Worm (Caenorhabditis elegans): Measurements from ENCODE around the gene Y53C12A.11.
A peak's percentile ranks its signal among the peaks of the same experiment; 100 is the strongest.

Y53C12A.11 gene

DNA sequence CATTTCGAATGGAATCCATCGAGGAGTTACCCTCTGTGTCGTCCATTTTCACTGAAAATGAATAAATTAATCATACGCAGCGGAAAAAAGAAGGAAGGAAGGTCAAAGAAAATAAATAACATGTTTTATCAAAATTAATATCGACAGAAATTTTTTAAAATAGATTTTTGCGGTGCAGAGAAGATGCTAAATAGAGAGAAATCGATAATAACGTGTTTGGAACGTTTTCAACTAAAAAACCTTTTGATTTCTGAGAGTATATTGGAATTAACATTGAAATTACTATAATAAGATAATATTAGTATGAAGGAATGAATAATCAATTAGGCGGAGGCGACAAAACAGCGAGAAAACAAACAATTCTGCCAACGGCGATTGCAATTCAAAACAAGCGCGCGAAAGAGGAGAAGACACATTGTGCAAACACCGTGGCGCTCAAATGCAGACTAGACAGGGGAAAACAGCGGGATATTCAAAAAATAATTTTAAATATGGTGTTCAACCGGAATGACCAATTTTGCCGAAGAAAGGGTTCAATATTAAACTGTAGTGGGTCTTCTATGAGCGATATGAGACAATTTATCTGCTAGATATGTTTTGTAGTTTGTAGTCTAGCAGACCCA is 2.0 kb downstream of the Y53C12A.11 start, which contains the start of gene wee-1.3:
Gene wee-1.3, minus strand, starts transcription at position 51 of the 623 bp plus-strand sequence.
- no peak for TF ChIP-seq lim-7 (GFP tag; IDR thresholded peaks at IDR 0.05)
- TF ChIP-seq F37D6.2 (tag; optimal IDR thresholded peaks at IDR 0.05): peak; percentile 2
- peak; percentile 57 for TF ChIP-seq hlh-11 (tag; optimal IDR thresholded peaks at IDR 0.05)
- TF ChIP-seq vab-7 (GFP tag; IDR thresholded peaks at IDR 0.05): no peak
- peak; percentile 80 for TF ChIP-seq lin-38 (GFP tag; IDR thresholded peaks at IDR 0.05)
- no peak for TF ChIP-seq ama-1 (optimal IDR thresholded peaks at IDR 0.05)
- no peak for TF ChIP-seq unc-39 (tag; optimal IDR thresholded peaks at IDR 0.05)
- no peak for TF ChIP-seq T26A8.4 (GFP tag; IDR thresholded peaks at IDR 0.05)
- TF ChIP-seq nhr-102 (tag; optimal IDR thresholded peaks at IDR 0.05): peak; percentile 8
- no peak for TF ChIP-seq ceh-20 (GFP tag; IDR thresholded peaks at IDR 0.05)
- TF ChIP-seq ZK337.2 (GFP tag; IDR thresholded peaks at IDR 0.05): no peak
- peak; percentile 53 for TF ChIP-seq dmd-6 (GFP tag; IDR thresholded peaks at IDR 0.05)
- TF ChIP-seq hif-1 (tag; optimal IDR thresholded peaks at IDR 0.05): peak in 1 of 2 experiments; percentile 29
- peak; percentile 92 for TF ChIP-seq aha-1 (tag)
- peak; percentile 71 for TF ChIP-seq mep-1 (tag; optimal IDR thresholded peaks at IDR 0.05)
- TF ChIP-seq mes-2 (tag; optimal IDR thresholded peaks at IDR 0.05; ENCODE audit: poor library complexity, severe bottlenecking): peak; percentile 86
- TF ChIP-seq nhr-77 (tag; optimal IDR thresholded peaks at IDR 0.05): peak; percentile 63
- TF ChIP-seq Y75B8A.6 (GFP tag; IDR thresholded peaks at IDR 0.05): no peak
- no peak for TF ChIP-seq lin-29 (GFP tag; IDR thresholded peaks at IDR 0.05)
- TF ChIP-seq egl-43 (GFP tag; IDR thresholded peaks at IDR 0.05): no peak
- no peak for TF ChIP-seq pha-4 (GFP tag; IDR thresholded peaks at IDR 0.05)
- TF ChIP-seq pha-4 (tag; optimal IDR thresholded peaks at IDR 0.05): peak; percentile 82
- TF ChIP-seq ztf-11 (tag; optimal IDR thresholded peaks at IDR 0.05): no peak
- no peak for TF ChIP-seq ceh-62 (tag; optimal IDR thresholded peaks at IDR 0.05)
- TF ChIP-seq ceh-28 (tag; optimal IDR thresholded peaks at IDR 0.05): no peak
- no peak for TF ChIP-seq mxl-3 (GFP tag; optimal IDR thresholded peaks at IDR 0.05)
- no peak for TF ChIP-seq aly-2 (tag; optimal IDR thresholded peaks at IDR 0.05)
- peak; percentile 10 for TF ChIP-seq nhr-48 (tag; optimal IDR thresholded peaks at IDR 0.05)
- TF ChIP-seq jun-1 (tag; optimal IDR thresholded peaks at IDR 0.05): no peak
- TF ChIP-seq nhr-6 (tag; optimal IDR thresholded peaks at IDR 0.05): peak; percentile 73
- TF ChIP-seq fkh-10 (GFP tag; optimal IDR thresholded peaks at IDR 0.05): peak; percentile 30
- no peak for TF ChIP-seq zag-1 (tag; optimal IDR thresholded peaks at IDR 0.05)
- peak; percentile 84 for TF ChIP-seq T20F7.1 (GFP tag; optimal IDR thresholded peaks at IDR 0.05)
- no peak for TF ChIP-seq pqm-1 (tag; optimal IDR thresholded peaks at IDR 0.05)
- 0 out of 2 replicates have a peak, but pooled peaks have one; percentile 43 for TF ChIP-seq tra-1 (GFP tag; IDR thresholded peaks at IDR 0.05)
- TF ChIP-seq unc-130 (GFP tag; optimal IDR thresholded peaks at IDR 0.05): peak; percentile 55
- TF ChIP-seq arid-1 (GFP tag; conservative IDR thresholded peaks at IDR 0.05): 0 out of 2 replicates have a peak, but pooled peaks have one; percentile 18
- TF ChIP-seq R02D3.7 (tag; optimal IDR thresholded peaks at IDR 0.05): no peak
- peak; percentile 86 for TF ChIP-seq nhr-11 (tag; optimal IDR thresholded peaks at IDR 0.05)
- TF ChIP-seq daf-19 (GFP tag; conservative IDR thresholded peaks at IDR 0.05): no peak
- TF ChIP-seq unc-62 (GFP tag; optimal IDR thresholded peaks at IDR 0.05 in 1 of 2): peak in 1 of 2 experiments; percentile 33
- no peak for TF ChIP-seq unc-62 (tag; optimal IDR thresholded peaks at IDR 0.05)
- peak; percentile 22; the same call in 1 of the 2 replicates for TF ChIP-seq Y48G9A.11 (GFP tag; IDR thresholded peaks at IDR 0.05)
- TF ChIP-seq mdl-1 (tag; optimal IDR thresholded peaks at IDR 0.05): peak in 1 of 2 experiments; percentile 40
- TF ChIP-seq lin-13 (GFP tag; optimal IDR thresholded peaks at IDR 0.05): no peak
- peak; percentile 34 for TF ChIP-seq nhr-25 (tag; optimal IDR thresholded peaks at IDR 0.05; ENCODE audit: borderline replicate concordance, insufficient read depth)
- no peak for TF ChIP-seq saeg-2 (GFP tag; IDR thresholded peaks at IDR 0.05)
- TF ChIP-seq spr-3 (GFP tag; optimal IDR thresholded peaks at IDR 0.05): no peak
- TF ChIP-seq dpl-1 (GFP tag; optimal IDR thresholded peaks at IDR 0.05): peak; percentile 99
- peak; percentile 72 for TF ChIP-seq dve-1 (tag; optimal IDR thresholded peaks at IDR 0.05; ENCODE audit: insufficient read depth)
- no peak for TF ChIP-seq lir-3 (tag; optimal IDR thresholded peaks at IDR 0.05)

Data from whole organism, L4 larva.